Worm (Caenorhabditis elegans) whole organism, L2 larva: Measurements from ENCODE around the gene seb-3.

Experiments
- C34F6.9 ChIP-seq: fragments of 150-350 bp; optimal IDR thresholded peaks from 2 replicates; lab custom pipeline; 2014; ENCODE audit warnings: missing biosample characterization, missing genetic modification characterization
- ama-1 ChIP-seq: fragments of 150-350 bp; optimal IDR thresholded peaks from 2 replicates; lab custom pipeline; 2018; ENCODE audit warnings: inconsistent platforms
- blmp-1 ChIP-seq: sonication (generic microtip); optimal IDR thresholded peaks from 2 replicates; lab custom pipeline; 2017; ENCODE audit warnings: missing genetic modification characterization, mild to moderate bottlenecking, missing compliant biosample characterization, antibody characterized with exemption, moderate library complexity; ENCODE audit not compliant: insufficient read depth
- ceh-82 ChIP-seq: fragments of 150-350 bp; optimal IDR thresholded peaks from 2 replicates; lab custom pipeline; 2014; ENCODE audit warnings: missing biosample characterization, missing genetic modification characterization
- dmd-4 ChIP-seq: sonication (generic microtip); optimal IDR thresholded peaks from 2 replicates; lab custom pipeline; 2017; ENCODE audit warnings: missing biosample characterization, missing genetic modification characterization
- fos-1 ChIP-seq: fragments of 150-350 bp; optimal IDR thresholded peaks from 2 replicates; lab custom pipeline; 2014; ENCODE audit warnings: missing biosample characterization, missing genetic modification characterization
- lin-39 ChIP-seq: fragments of 150-350 bp; optimal IDR thresholded peaks from 2 replicates; lab custom pipeline; 2014; ENCODE audit warnings: missing biosample characterization, missing genetic modification reagents, missing genetic modification characterization
- nhr-10 ChIP-seq: sonication (generic microtip); optimal IDR thresholded peaks from 2 replicates; lab custom pipeline; 2017; ENCODE audit warnings: missing biosample characterization, missing genetic modification characterization
- nhr-11 ChIP-seq: fragments of 150-350 bp; optimal IDR thresholded peaks from 2 replicates; lab custom pipeline; 2014; ENCODE audit warnings: missing biosample characterization, missing genetic modification characterization
- nhr-12 ChIP-seq: fragments of 150-350 bp; optimal IDR thresholded peaks from 2 replicates; lab custom pipeline; 2014; ENCODE audit warnings: missing biosample characterization, missing genetic modification characterization
- nhr-129 ChIP-seq: fragments of 150-350 bp; optimal IDR thresholded peaks from 2 replicates; lab custom pipeline; 2014; ENCODE audit warnings: missing biosample characterization, missing genetic modification characterization
- nhr-25 ChIP-seq: fragments of 150-350 bp; sonication (generic microtip); optimal IDR thresholded peaks from 3 replicates; lab custom pipeline; 2014; ENCODE audit warnings: missing biosample characterization, missing genetic modification characterization
- ztf-11 ChIP-seq: sonication (generic microtip); optimal IDR thresholded peaks from 2 replicates; lab custom pipeline; 2017; ENCODE audit warnings: missing biosample characterization, missing genetic modification characterization

DNA sequence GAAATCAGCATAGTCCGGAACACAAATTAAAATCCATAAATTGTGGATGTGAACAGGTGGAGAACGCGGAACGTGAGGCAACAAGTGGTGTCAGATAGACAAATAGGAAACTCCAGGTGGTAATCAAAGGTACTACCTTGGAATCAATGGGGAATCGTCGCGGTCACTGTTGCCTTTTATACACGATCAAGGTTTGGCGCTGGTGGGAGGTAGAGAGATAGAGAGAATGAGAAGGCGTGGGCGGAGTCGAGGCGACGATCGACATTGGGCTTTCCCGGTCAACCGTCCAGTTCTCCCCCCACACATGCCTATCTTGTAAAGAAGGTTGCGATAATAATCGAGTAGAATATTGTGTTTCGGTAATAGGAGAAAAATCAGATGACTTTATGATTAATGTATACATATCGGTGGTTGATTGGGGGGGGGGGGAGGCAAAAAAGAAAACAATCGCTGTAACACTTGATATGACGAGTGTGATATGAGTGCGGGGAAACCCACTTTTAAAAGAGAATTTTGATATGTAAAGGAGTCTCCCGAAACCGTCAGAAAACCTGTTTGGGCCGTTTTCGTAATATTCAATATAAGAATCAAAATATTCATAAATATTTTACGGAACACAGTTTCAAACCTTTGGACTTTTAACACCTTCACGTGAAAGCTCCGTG lies 51.6 kb downstream of the seb-3 start, which contains the start of the genes H40L08.8, H40L08.2 and H40L08.7:
- no peak for TF ChIP-seq lin-39 (tag; lab: Kevin White, UChicago)
- no peak for TF ChIP-seq ceh-82 (tag; lab: Kevin White, UChicago)
- TF ChIP-seq ztf-11 (tag; lab: Kevin White, UChicago): no peak
- TF ChIP-seq nhr-11 (tag; lab: Kevin White, UChicago): no peak
- TF ChIP-seq fos-1 (tag; lab: Kevin White, UChicago): no peak
- peak; percentile 19 for TF ChIP-seq nhr-129 (tag; lab: Kevin White, UChicago)
- peak; percentile 90 for TF ChIP-seq ama-1 (lab: Kevin White, UChicago)
- TF ChIP-seq blmp-1: peak; percentile 67
- no peak for TF ChIP-seq C34F6.9 (tag; lab: Kevin White, UChicago)
- no peak for TF ChIP-seq dmd-4 (tag; lab: Kevin White, UChicago)
- TF ChIP-seq nhr-25 (tag; lab: Kevin White, UChicago): peak; percentile 79
- TF ChIP-seq nhr-12 (tag; lab: Kevin White, UChicago): no peak
- no peak for TF ChIP-seq nhr-10
